Fruit fly (Drosophila melanogaster) whole organism, embryonic: Measurements from ENCODE around the gene CG13084.

Experiments used
- Bgb ChIP-seq: fragments of 200-800 bp; sonication (Bioruptor generic); IDR thresholded peaks from 2 replicates; pipeline ENCODE4 v1.3.6; 2022; ENCODE audit warnings: missing biosample characterization, missing genetic modification characterization; ENCODE audit not compliant: partially characterized antibody
- CG10209 ChIP-seq: fragments of 200-800 bp; sonication (Bioruptor generic); optimal IDR thresholded peaks from 3 replicates; lab custom pipeline; 2017; ENCODE audit warnings: missing biosample characterization, mild to moderate bottlenecking, missing genetic modification characterization, missing genetic modification reagents
- CG10267 ChIP-seq: fragments of 200-800 bp; sonication (Bioruptor generic); optimal IDR thresholded peaks from 2 replicates; lab custom pipeline; 2018; ENCODE audit warnings: missing biosample characterization, mild to moderate bottlenecking, missing genetic modification characterization, moderate library complexity
- CG10431 ChIP-seq: fragments of 200-800 bp; sonication (Bioruptor generic); optimal IDR thresholded peaks from 3 replicates; lab custom pipeline; 2018; ENCODE audit warnings: missing biosample characterization, mild to moderate bottlenecking, missing genetic modification characterization
- CG10654 ChIP-seq: fragments of 200-800 bp; sonication (Bioruptor generic); optimal IDR thresholded peaks from 2 replicates; lab custom pipeline; 2016; ENCODE audit warnings: missing biosample characterization, missing genetic modification characterization
- CG12071 ChIP-seq: fragments of 200-800 bp; sonication (Bioruptor generic); optimal IDR thresholded peaks from 3 replicates; lab custom pipeline; 2018; ENCODE audit warnings: missing biosample characterization, mild to moderate bottlenecking, missing genetic modification characterization
- CG12236 ChIP-seq: fragments of 200-800 bp; sonication (Bioruptor generic); optimal IDR thresholded peaks from 2 replicates; lab custom pipeline; 2016; ENCODE audit warnings: missing biosample characterization, missing genetic modification characterization
- CG13287 ChIP-seq: fragments of 200-800 bp; sonication (Bioruptor generic); IDR thresholded peaks from 2 replicates; pipeline ENCODE4 v1.3.6; 2022; ENCODE audit warnings: missing biosample characterization, missing genetic modification characterization; ENCODE audit not compliant: partially characterized antibody
- CG14860 ChIP-seq: fragments of 200-800 bp; sonication (Bioruptor generic); IDR thresholded peaks from 3 replicates; pipeline ENCODE4 v1.3.6; 2022; ENCODE audit warnings: missing biosample characterization, missing genetic modification characterization; ENCODE audit not compliant: partially characterized antibody
- CG16779 ChIP-seq: fragments of 200-800 bp; sonication (Bioruptor generic); IDR thresholded peaks from 2 replicates; pipeline ENCODE4 v1.3.6; 2022; ENCODE audit warnings: missing biosample characterization, missing genetic modification characterization
- CG1792 ChIP-seq: fragments of 200-800 bp; sonication (Bioruptor generic); optimal IDR thresholded peaks from 2 replicates; lab custom pipeline; 2016; ENCODE audit warnings: missing biosample characterization, missing genetic modification characterization
- CG1832 ChIP-seq: fragments of 200-800 bp; sonication (Bioruptor generic); optimal IDR thresholded peaks from 2 replicates; lab custom pipeline; 2017; ENCODE audit warnings: missing biosample characterization, mild to moderate bottlenecking, missing genetic modification characterization, inconsistent platforms
- CG31365 ChIP-seq: fragments of 200-800 bp; sonication (Bioruptor generic); optimal IDR thresholded peaks from 2 replicates; lab custom pipeline; 2018; ENCODE audit warnings: missing biosample characterization, mild to moderate bottlenecking, missing genetic modification characterization
- CG31388 ChIP-seq: fragments of 200-800 bp; sonication (Bioruptor generic); optimal IDR thresholded peaks from 2 replicates; lab custom pipeline; 2016; ENCODE audit warnings: missing biosample characterization, missing genetic modification characterization
- CG34376 ChIP-seq: fragments of 200-800 bp; sonication (Bioruptor generic); optimal IDR thresholded peaks from 2 replicates; lab custom pipeline; 2018; ENCODE audit warnings: missing biosample characterization, mild to moderate bottlenecking, missing genetic modification characterization
- CG3847 ChIP-seq: fragments of 200-800 bp; sonication (Bioruptor generic); IDR thresholded peaks from 2 replicates; pipeline ENCODE4 v1.3.6; 2022; ENCODE audit warnings: missing biosample characterization, missing genetic modification characterization
- CG4282 ChIP-seq: fragments of 200-800 bp; sonication (Bioruptor generic); optimal IDR thresholded peaks from 2 replicates; lab custom pipeline; 2016; ENCODE audit warnings: missing biosample characterization, missing genetic modification characterization
- CG5180 ChIP-seq: fragments of 200-800 bp; sonication (Bioruptor generic); optimal IDR thresholded peaks from 3 replicates; lab custom pipeline; 2017; ENCODE audit warnings: missing biosample characterization, missing genetic modification characterization, mild to moderate bottlenecking, moderate library complexity, missing genetic modification reagents
- CTCF ChIP-seq: fragments of 200-800 bp; sonication (Bioruptor generic); optimal IDR thresholded peaks from 2 replicates; lab custom pipeline; 2017; ENCODE audit warnings: missing biosample characterization, mild to moderate bottlenecking, missing genetic modification characterization, moderate library complexity
- Dip2 ChIP-seq: fragments of 200-800 bp; sonication (Bioruptor generic); IDR thresholded peaks from 2 replicates; pipeline ENCODE4 v1.3.6; 2022; ENCODE audit warnings: missing biosample characterization, missing genetic modification characterization
- Elba2 ChIP-seq: fragments of 200-800 bp; sonication (Bioruptor generic); optimal IDR thresholded peaks from 3 replicates; lab custom pipeline; 2016; ENCODE audit warnings: missing biosample characterization, missing genetic modification characterization
- Fer1 ChIP-seq: fragments of 200-800 bp; sonication (Bioruptor generic); optimal IDR thresholded peaks from 2 replicates; lab custom pipeline; 2017; ENCODE audit warnings: missing biosample characterization, mild to moderate bottlenecking, missing genetic modification characterization
- Fer3 ChIP-seq: fragments of 200-800 bp; sonication (Bioruptor generic); optimal IDR thresholded peaks from 2 replicates; lab custom pipeline; 2018; ENCODE audit warnings: missing biosample characterization, mild to moderate bottlenecking, missing genetic modification characterization, moderate library complexity
- H15 ChIP-seq: fragments of 200-800 bp; sonication (Bioruptor generic); IDR thresholded peaks from 3 replicates; pipeline ENCODE4 v1.3.6; 2022; ENCODE audit warnings: missing biosample characterization, missing genetic modification characterization
- Mes4 ChIP-seq: fragments of 200-800 bp; sonication (Bioruptor generic); optimal IDR thresholded peaks from 2 replicates; lab custom pipeline; 2016; ENCODE audit warnings: missing biosample characterization, missing genetic modification characterization
- NC2β ChIP-seq: fragments of 200-800 bp; sonication (Bioruptor generic); optimal IDR thresholded peaks from 2 replicates; lab custom pipeline; 2016; ENCODE audit warnings: missing biosample characterization, missing genetic modification characterization
- Nf-YC ChIP-seq: fragments of 200-800 bp; optimal IDR thresholded peaks from 3 replicates; lab custom pipeline; 2019; ENCODE audit warnings: missing biosample characterization, mild to moderate bottlenecking, missing genetic modification characterization, moderate library complexity
- Oaz ChIP-seq: fragments of 200-800 bp; sonication (Bioruptor generic); IDR thresholded peaks from 2 replicates; pipeline ENCODE4 v1.3.6; 2022; ENCODE audit warnings: missing biosample characterization, missing genetic modification characterization
- Opbp ChIP-seq: fragments of 200-800 bp; sonication (Bioruptor generic); IDR thresholded peaks from 3 replicates; pipeline ENCODE4 v1.3.6; 2022; ENCODE audit warnings: missing biosample characterization, missing genetic modification characterization; ENCODE audit not compliant: partially characterized antibody
- Rx ChIP-seq: fragments of 200-800 bp; sonication (Bioruptor generic); IDR thresholded peaks from 2 replicates; pipeline ENCODE4 v1.3.6; 2022; ENCODE audit warnings: missing biosample characterization, missing genetic modification characterization
- al ChIP-seq: fragments of 200-800 bp; sonication (Bioruptor generic); IDR thresholded peaks from 2 replicates; pipeline ENCODE4 v1.3.6; 2022; ENCODE audit warnings: missing biosample characterization, missing genetic modification characterization
- aop ChIP-seq: fragments of 200-800 bp; sonication (Bioruptor generic); IDR thresholded peaks from 2 replicates; pipeline ENCODE4 v1.3.6; 2022; ENCODE audit warnings: missing biosample characterization, missing genetic modification characterization
- ato ChIP-seq: fragments of 200-800 bp; sonication (Bioruptor generic); IDR thresholded peaks from 2 replicates; pipeline ENCODE4 v1.3.6; 2022; ENCODE audit warnings: missing biosample characterization, missing genetic modification characterization; ENCODE audit not compliant: partially characterized antibody
- bab2 ChIP-seq: fragments of 200-800 bp; sonication (Bioruptor generic); optimal IDR thresholded peaks from 2 replicates; lab custom pipeline; 2016; ENCODE audit warnings: missing biosample characterization, missing genetic modification characterization
- bowl ChIP-seq: fragments of 200-800 bp; sonication (Bioruptor generic); IDR thresholded peaks from 2 replicates; pipeline ENCODE4 v1.3.6; 2022; ENCODE audit warnings: missing biosample characterization, missing genetic modification characterization
- dmrt11E ChIP-seq: fragments of 200-800 bp; sonication (Bioruptor generic); optimal IDR thresholded peaks from 3 replicates; lab custom pipeline; 2018; ENCODE audit warnings: missing biosample characterization, mild to moderate bottlenecking, missing genetic modification characterization, moderate library complexity
- eve ChIP-seq, 2 experiments: fragments of >200 bp; optimal IDR thresholded peaks; 2 replicates each; lab custom pipeline; 2017; ENCODE audit warnings: missing biosample characterization in 2 of 2, missing genetic modification characterization in 2 of 2
- fd102C ChIP-seq: fragments of 200-800 bp; sonication (Bioruptor generic); optimal IDR thresholded peaks from 2 replicates; lab custom pipeline; 2018; ENCODE audit warnings: missing biosample characterization, mild to moderate bottlenecking, missing genetic modification characterization, moderate library complexity
- jigr1 ChIP-seq: fragments of 200-800 bp; sonication (Bioruptor generic); IDR thresholded peaks from 3 replicates; pipeline ENCODE4 v1.3.6; 2022; ENCODE audit warnings: missing biosample characterization, missing genetic modification characterization
- klu ChIP-seq: fragments of 200-800 bp; sonication (Bioruptor generic); IDR thresholded peaks from 2 replicates; pipeline ENCODE4 v1.3.6; 2022; ENCODE audit warnings: missing biosample characterization, missing genetic modification characterization
- peb ChIP-seq: fragments of 200-800 bp; sonication (Bioruptor generic); IDR thresholded peaks from 2 replicates; pipeline ENCODE4 v1.3.6; 2022; ENCODE audit warnings: missing biosample characterization, missing genetic modification characterization
- psq ChIP-seq: fragments of 200-800 bp; sonication (Bioruptor generic); optimal IDR thresholded peaks from 2 replicates; lab custom pipeline; 2017; ENCODE audit warnings: missing biosample characterization, missing genetic modification characterization
- sens-2 ChIP-seq: fragments of 200-800 bp; sonication (Bioruptor generic); IDR thresholded peaks from 2 replicates; pipeline ENCODE4 v1.3.6; 2022; ENCODE audit warnings: missing biosample characterization, missing genetic modification characterization
- seq ChIP-seq: fragments of 200-800 bp; sonication (Bioruptor generic); IDR thresholded peaks from 2 replicates; pipeline ENCODE4 v1.3.6; 2022; ENCODE audit warnings: missing biosample characterization, missing genetic modification characterization
- sim ChIP-seq: fragments of 200-800 bp; sonication (Bioruptor generic); IDR thresholded peaks from 2 replicates; pipeline ENCODE4 v1.3.6; 2022; ENCODE audit warnings: missing biosample characterization, missing genetic modification characterization
- slp2 ChIP-seq: fragments of 200-800 bp; sonication (Bioruptor generic); optimal IDR thresholded peaks from 2 replicates; lab custom pipeline; 2016; ENCODE audit warnings: missing biosample characterization, missing genetic modification characterization
- sqz ChIP-seq: fragments of 200-800 bp; sonication (Bioruptor generic); optimal IDR thresholded peaks from 3 replicates; lab custom pipeline; 2018; ENCODE audit warnings: missing biosample characterization, mild to moderate bottlenecking, missing genetic modification characterization
- toy ChIP-seq: fragments of 200-800 bp; sonication (Bioruptor generic); IDR thresholded peaks from 2 replicates; pipeline ENCODE4 v1.3.6; 2022; ENCODE audit warnings: missing biosample characterization, missing genetic modification characterization
- unc-4 ChIP-seq: fragments of 200-800 bp; sonication (Bioruptor generic); IDR thresholded peaks from 2 replicates; pipeline ENCODE4 v1.3.6; 2022; ENCODE audit warnings: missing biosample characterization, missing genetic modification characterization; ENCODE audit not compliant: partially characterized antibody
- vvl ChIP-seq: fragments of 200-800 bp; sonication (Bioruptor generic); IDR thresholded peaks from 2 replicates; pipeline ENCODE4 v1.3.6; 2022; ENCODE audit warnings: missing biosample characterization, missing genetic modification characterization
- wek ChIP-seq: fragments of 200-800 bp; sonication (Bioruptor generic); optimal IDR thresholded peaks from 3 replicates; lab custom pipeline; 2018; ENCODE audit warnings: missing biosample characterization, mild to moderate bottlenecking, missing genetic modification characterization, moderate library complexity

The CG13084 gene

DNA sequence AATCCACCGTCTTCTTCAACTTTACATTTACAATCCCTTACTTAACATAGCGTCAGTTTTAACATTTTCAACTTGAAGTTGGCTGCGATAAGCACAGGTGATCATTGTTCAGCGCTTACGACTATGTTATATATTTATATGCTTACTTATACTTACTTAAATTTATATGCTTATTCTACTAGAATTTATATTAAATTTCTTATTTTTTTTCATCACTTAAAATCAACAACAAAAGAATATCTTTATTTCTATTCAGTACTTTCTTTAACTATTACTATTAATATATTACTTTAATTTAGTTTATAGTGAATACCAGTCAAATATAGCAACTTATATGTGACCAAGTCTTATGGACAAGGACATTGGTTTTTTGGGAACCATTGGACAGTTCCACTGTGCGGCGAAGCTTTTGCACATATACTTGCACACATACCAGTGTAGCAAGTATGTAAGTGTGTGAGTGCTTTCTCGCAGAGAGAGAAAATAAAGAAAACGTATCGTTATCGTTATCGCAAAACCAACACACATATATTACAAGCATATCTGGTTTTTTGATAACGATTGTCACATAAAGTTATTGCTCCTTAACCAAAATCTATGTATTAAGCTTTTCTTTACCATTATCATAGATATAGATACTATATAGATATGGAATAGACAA lies 32.6 kb downstream of the CG13084 start, which contains the start of gene Hasp (continued):
- peak; percentile 83 for TF ChIP-seq CG14860 (GFP tag; lab: Robert Waterston, UW)
- TF ChIP-seq CTCF (GFP tag; lab: Kevin White, UChicago): no peak
- TF ChIP-seq sqz (GFP tag; lab: Kevin White, UChicago): no peak
- no peak for TF ChIP-seq H15 (GFP tag; lab: Robert Waterston, UW)
- TF ChIP-seq slp2 (GFP tag; lab: Kevin White, UChicago): peak; percentile 31
- TF ChIP-seq CG12236 (GFP tag; lab: Kevin White, UChicago): no peak
- no peak for TF ChIP-seq Mes4 (GFP tag; lab: Kevin White, UChicago)
- no peak for TF ChIP-seq dmrt11E (tag; lab: Kevin White, UChicago)
- TF ChIP-seq NC2β (GFP tag; lab: Kevin White, UChicago): no peak
- peak; percentile 48 for TF ChIP-seq Nf-YC (tag; lab: Kevin White, UChicago)
- TF ChIP-seq Opbp (GFP tag; lab: Robert Waterston, UW): peak; percentile 84; the same call in 2 of the 3 replicates
- peak; percentile 83 for TF ChIP-seq vvl (GFP tag; lab: Robert Waterston, UW)
- TF ChIP-seq CG3847 (GFP tag; lab: Robert Waterston, UW): no peak; the same call in 1 of the 2 replicates
- TF ChIP-seq CG13287 (GFP tag; lab: Robert Waterston, UW): peak; percentile 77
- TF ChIP-seq Fer3 (tag; lab: Kevin White, UChicago): peak; percentile 56
- TF ChIP-seq psq: no peak
- no peak for TF ChIP-seq peb (GFP tag; lab: Robert Waterston, UW)
- TF ChIP-seq CG10431 (GFP tag; lab: Kevin White, UChicago): no peak
- TF ChIP-seq Bgb (GFP tag; lab: Robert Waterston, UW): peak; percentile 58
- TF ChIP-seq ato (GFP tag; lab: Robert Waterston, UW): peak; percentile 88
- no peak for TF ChIP-seq bowl (GFP tag; lab: Robert Waterston, UW)
- no peak for TF ChIP-seq bab2 (GFP tag; lab: Kevin White, UChicago)
- TF ChIP-seq CG10209 (GFP tag; lab: Kevin White, UChicago): peak; percentile 26
- TF ChIP-seq CG16779 (GFP tag; lab: Robert Waterston, UW): no peak
- no peak for TF ChIP-seq Oaz (GFP tag; lab: Robert Waterston, UW)
- TF ChIP-seq CG10654 (GFP tag; lab: Kevin White, UChicago): peak; percentile 62
- no peak for TF ChIP-seq Rx
- no peak for TF ChIP-seq CG5180
- no peak for TF ChIP-seq jigr1 (GFP tag; lab: Robert Waterston, UW)
- no peak for TF ChIP-seq CG1792
- peak; percentile 61 for TF ChIP-seq unc-4 (GFP tag; lab: Robert Waterston, UW)
- TF ChIP-seq CG1832 (GFP tag; lab: Kevin White, UChicago): no peak
- no peak for TF ChIP-seq CG12071 (GFP tag; lab: Kevin White, UChicago)
- no peak for TF ChIP-seq al (GFP tag; lab: Robert Waterston, UW)
- no peak for TF ChIP-seq aop (GFP tag; lab: Robert Waterston, UW)
- TF ChIP-seq Dip2 (GFP tag; lab: Robert Waterston, UW): no peak
- 0 out of 2 replicates have a peak, but pooled peaks have one; percentile 6 for TF ChIP-seq seq (GFP tag; lab: Robert Waterston, UW)
- TF ChIP-seq CG4282 (GFP tag; lab: Kevin White, UChicago): no peak

DNA sequence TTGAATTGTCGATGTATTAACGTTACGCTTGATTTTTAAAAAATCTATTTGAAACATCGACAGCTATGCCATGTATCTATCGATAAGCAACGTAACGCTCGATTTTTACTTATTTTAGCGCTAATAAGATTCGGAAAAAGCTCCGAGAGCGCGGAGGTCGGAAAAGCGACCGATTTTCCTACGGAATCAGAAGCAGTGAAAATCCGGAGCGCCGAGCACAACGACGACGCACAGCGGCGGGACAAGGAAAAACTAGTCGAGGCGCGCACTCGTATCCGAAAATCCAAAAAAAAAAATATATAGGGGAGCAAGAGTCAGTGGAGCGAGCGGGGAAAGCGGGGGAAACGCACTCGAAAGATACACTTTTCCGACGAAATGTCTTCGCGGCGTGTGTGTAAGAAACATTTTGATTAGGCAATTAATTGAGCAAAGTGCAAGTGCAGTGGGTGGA lies 33.9 kb downstream of the CG13084 start, which contains the start of gene CG10132:
Gene CG10132 (plus strand): TSS at position 189 of the 451 bp plus-strand sequence.
- TF ChIP-seq eve (GFP tag; optimal IDR thresholded peaks at IDR 0.05; lab: Kevin White, UChicago) (no peak), klu (no peak), Fer1 (GFP tag; lab: Kevin White, UChicago) (no peak), CG31365 (tag; lab: Kevin White, UChicago) (no peak), toy (GFP tag; lab: Robert Waterston, UW) (no peak), CG12071 (GFP tag; lab: Kevin White, UChicago) (no peak), CG10267 (no peak), CG5180 (no peak), sim (GFP tag; lab: Robert Waterston, UW) (no peak), CG34376 (GFP tag; lab: Kevin White, UChicago) (no peak), CG31388 (GFP tag; lab: Kevin White, UChicago) (no peak), wek (GFP tag; lab: Kevin White, UChicago) (no peak), fd102C (no peak), Elba2 (GFP tag; lab: Kevin White, UChicago) (no peak), CG1832 (GFP tag; lab: Kevin White, UChicago) (no peak), sens-2 (no peak)
